Worm (Caenorhabditis elegans): ENCODE data around the gene F41E6.7.
A peak's percentile ranks its signal among the peaks of the same experiment; 100 is the strongest.

The F41E6.7 gene

DNA sequence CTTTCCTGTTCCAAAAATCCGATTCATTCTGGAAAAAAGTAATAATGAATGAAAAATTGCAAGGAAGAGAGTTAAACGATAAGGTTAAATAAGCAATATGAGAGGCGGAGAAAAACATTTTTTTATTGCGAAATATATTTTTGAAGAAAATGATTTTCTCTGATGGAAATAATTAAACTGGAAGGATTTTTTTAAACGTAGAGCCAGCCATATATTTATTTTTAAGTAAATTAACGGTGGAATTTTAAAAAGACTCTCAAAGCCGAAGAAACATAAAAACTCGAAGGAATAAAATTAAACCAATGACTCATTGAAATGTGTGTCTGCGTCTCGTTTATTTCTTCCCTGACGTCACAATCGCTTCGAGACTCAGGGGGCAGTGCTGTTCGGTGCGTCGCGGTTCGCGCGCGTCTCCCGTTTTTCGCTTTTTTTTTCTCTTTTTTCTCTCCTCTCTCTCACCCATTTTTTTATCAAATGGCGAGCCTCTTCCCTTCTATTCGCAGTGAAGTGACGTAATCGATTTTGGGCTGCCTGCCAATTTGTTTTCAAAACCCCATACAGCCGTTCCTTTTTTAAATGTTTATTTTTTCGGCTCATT, 7.1 kb upstream of the F41E6.7 start, which contains the start of gene vps-60 (continued):
- TF ChIP-seq T23F11.4 (GFP tag; optimal IDR thresholded peaks at IDR 0.05) = no peak
- TF ChIP-seq ceh-31 (tag; optimal IDR thresholded peaks at IDR 0.05) = no peak
- peak; percentile 59 for TF ChIP-seq hlh-30 (tag; optimal IDR thresholded peaks at IDR 0.05; ENCODE audit: insufficient read depth)
- peak; percentile 88 for TF ChIP-seq unc-42 (tag; optimal IDR thresholded peaks at IDR 0.05)
- TF ChIP-seq pax-1 (tag; optimal IDR thresholded peaks at IDR 0.05) = peak; percentile 9
- no peak for TF ChIP-seq ceh-9 (tag; optimal IDR thresholded peaks at IDR 0.05)
- TF ChIP-seq sox-4 (tag; optimal IDR thresholded peaks at IDR 0.05) = no peak
- TF ChIP-seq hlh-8 (tag; optimal IDR thresholded peaks at IDR 0.05) = no peak
- no peak for TF ChIP-seq mec-3 (tag; optimal IDR thresholded peaks at IDR 0.05; ENCODE audit: borderline replicate concordance)
- TF ChIP-seq unc-55 (GFP tag; optimal IDR thresholded peaks at IDR 0.05) = peak; percentile 61
- no peak for TF ChIP-seq ceh-45 (GFP tag; IDR thresholded peaks at IDR 0.05)
- TF ChIP-seq lin-11 (tag; optimal IDR thresholded peaks at IDR 0.05) = no peak
- TF ChIP-seq ceh-24 (tag; optimal IDR thresholded peaks at IDR 0.05) = no peak
- no peak for TF ChIP-seq ceh-19 (GFP tag; optimal IDR thresholded peaks at IDR 0.05)
- TF ChIP-seq ref-2 (tag; optimal IDR thresholded peaks at IDR 0.05) = peak; percentile 72
- TF ChIP-seq dve-1 (tag; optimal IDR thresholded peaks at IDR 0.05) = peak; percentile 48
- peak; percentile 9 for TF ChIP-seq unc-86 (tag; optimal IDR thresholded peaks at IDR 0.05)
- TF ChIP-seq ceh-22 (tag; optimal IDR thresholded peaks at IDR 0.05) = no peak
- peak; percentile 82 for TF ChIP-seq ceh-14 (tag; optimal IDR thresholded peaks at IDR 0.05)
- peak; percentile 80 for TF ChIP-seq elt-2 (tag; optimal IDR thresholded peaks at IDR 0.05)
- TF ChIP-seq fkh-6 (tag; optimal IDR thresholded peaks at IDR 0.05) = no peak
- peak; percentile 3 for TF ChIP-seq che-1 (tag; optimal IDR thresholded peaks at IDR 0.05)
- no peak for TF ChIP-seq madf-2 (tag; optimal IDR thresholded peaks at IDR 0.05)
- no peak for TF ChIP-seq ceh-48 (tag; optimal IDR thresholded peaks at IDR 0.05)
- peak; percentile 32 for TF ChIP-seq sdc-2 (tag; optimal IDR thresholded peaks at IDR 0.05)
- TF ChIP-seq eyg-1 (tag; optimal IDR thresholded peaks at IDR 0.05) = no peak
- no peak for TF ChIP-seq tbx-7 (tag; optimal IDR thresholded peaks at IDR 0.05)
- TF ChIP-seq nhr-11 (tag; optimal IDR thresholded peaks at IDR 0.05) = no peak
- no peak for TF ChIP-seq lim-6 (tag; optimal IDR thresholded peaks at IDR 0.05)
- peak; percentile 51 for TF ChIP-seq pqm-1 (tag; optimal IDR thresholded peaks at IDR 0.05)
- peak; percentile 89 for TF ChIP-seq ceh-18 (tag; optimal IDR thresholded peaks at IDR 0.05)
- no peak for TF ChIP-seq C08G9.2 (tag; optimal IDR thresholded peaks at IDR 0.05)
- no peak for TF ChIP-seq C38D4.7 (GFP tag; optimal IDR thresholded peaks at IDR 0.05)
- TF ChIP-seq ahr-1 (tag; optimal IDR thresholded peaks at IDR 0.05) = no peak
- TF ChIP-seq hlh-6 (tag; optimal IDR thresholded peaks at IDR 0.05) = no peak
- TF ChIP-seq pat-9 (tag; optimal IDR thresholded peaks at IDR 0.05) = no peak
- TF ChIP-seq ama-1 (optimal IDR thresholded peaks at IDR 0.05) = no peak
- no peak for TF ChIP-seq ceh-30 (tag; optimal IDR thresholded peaks at IDR 0.05)
- no peak for TF ChIP-seq fax-1 (tag; optimal IDR thresholded peaks at IDR 0.05)
- peak; percentile 7 for TF ChIP-seq ztf-16 (tag; optimal IDR thresholded peaks at IDR 0.05)
- no peak for TF ChIP-seq fkh-10 (GFP tag; optimal IDR thresholded peaks at IDR 0.05)
- no peak for TF ChIP-seq F13H6.1 (tag; optimal IDR thresholded peaks at IDR 0.05)
- no peak for TF ChIP-seq unc-3 (GFP tag; conservative IDR thresholded peaks at IDR 0.05)
- peak; percentile 4 for TF ChIP-seq unc-3 (tag; optimal IDR thresholded peaks at IDR 0.05)

DNA sequence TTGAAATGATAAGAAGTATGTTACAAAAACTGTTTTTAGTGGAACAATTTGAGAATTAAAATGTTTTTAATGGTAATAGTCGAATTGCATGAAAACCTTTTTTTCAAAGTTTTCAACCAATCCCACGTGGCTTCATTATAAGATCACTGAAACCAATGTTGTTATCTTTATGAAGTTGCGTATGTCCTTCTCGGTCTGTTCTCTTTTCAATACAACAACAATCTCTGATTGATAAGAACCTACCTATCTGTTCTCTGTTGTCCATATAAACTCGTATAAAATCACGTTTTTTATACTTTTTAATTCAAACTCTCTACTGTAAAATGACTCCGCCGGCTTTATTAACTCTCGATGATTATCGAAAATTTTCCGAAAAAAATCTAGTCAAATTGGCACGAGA, 4.2 kb upstream of the F41E6.7 start, which contains the start of gene F41E6.5:
F41E6.5 (plus strand) TSS at position 209 of the 400 bp plus-strand sequence.
- TF ChIP-seq pros-1 (tag; optimal IDR thresholded peaks at IDR 0.05) = no peak
- TF ChIP-seq elt-2 (tag; optimal IDR thresholded peaks at IDR 0.05) = peak; percentile 65
- no peak for TF ChIP-seq hlh-15 (tag; optimal IDR thresholded peaks at IDR 0.05)

Data from whole organism, late embryonic.